Worm (Caenorhabditis elegans): ENCODE results near the gene lgc-55.

DNA sequence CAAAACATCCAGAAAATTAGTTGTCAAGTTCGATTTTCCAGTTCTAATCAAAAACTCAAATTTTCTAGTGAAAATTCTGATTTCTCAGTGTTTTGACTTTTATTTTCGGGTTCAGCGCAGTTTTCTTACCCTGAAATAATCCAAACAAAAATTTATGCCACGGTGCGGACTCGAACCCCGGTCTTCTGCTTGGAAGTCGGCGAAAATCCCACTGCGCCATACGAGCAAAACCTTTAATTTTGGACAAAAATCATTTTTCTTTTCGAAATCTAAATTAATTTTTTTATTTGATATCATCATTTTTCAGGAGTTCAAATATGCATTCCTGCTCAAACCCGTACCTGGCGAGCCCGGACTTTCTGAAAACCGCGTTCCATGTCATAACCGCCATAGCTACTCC is 26.2 kb downstream of the lgc-55 start, which contains the start of gene srh-233:
- TF ChIP-seq klf-2 (GFP tag; conservative IDR thresholded peaks at IDR 0.05) (no peak), tab-1 (GFP tag; IDR thresholded peaks at IDR 0.05) (no peak), cog-1 (tag; optimal IDR thresholded peaks at IDR 0.05) (no peak), flt-1 (GFP tag; IDR thresholded peaks at IDR 0.05) (no peak), ztf-23 (GFP tag; IDR thresholded peaks at IDR 0.05) (no peak), T22C8.4 (GFP tag; IDR thresholded peaks at IDR 0.05) (no peak)
